Worm (Caenorhabditis elegans): ENCODE data around the gene srw-51.

DNA sequence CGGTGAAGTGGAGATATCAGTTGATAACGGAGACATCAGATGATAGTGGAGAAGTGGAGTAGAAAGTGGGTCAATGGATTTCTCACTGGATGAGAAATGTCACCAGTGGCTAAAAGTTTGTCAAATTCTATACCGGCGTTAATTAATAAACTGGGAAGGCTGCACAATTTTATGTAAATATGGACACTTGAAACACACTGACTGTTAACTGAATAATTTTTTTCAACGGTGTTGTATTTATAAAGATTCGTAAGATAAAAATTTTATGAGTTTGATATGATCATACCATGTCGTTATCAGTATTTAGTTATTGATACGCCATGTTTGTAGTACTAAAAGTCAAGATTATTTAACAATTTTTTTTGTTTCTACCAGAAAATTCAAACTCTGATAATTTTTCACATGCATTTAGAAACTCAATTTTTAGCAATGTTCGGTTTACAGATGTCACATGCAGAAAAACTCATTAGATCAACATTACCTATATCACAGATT is 11.2 kb downstream of the srw-51 start, which contains the start of gene F40D4.12:
- no peak for TF ChIP-seq him-1 (tag; optimal IDR thresholded peaks at IDR 0.05)
- no peak for TF ChIP-seq W03F9.2 (tag; optimal IDR thresholded peaks at IDR 0.05)
